Worm (Caenorhabditis elegans) whole organism, early embryonic: Measurements from ENCODE around the gene best-24.

Experiments used
- B0310.2 ChIP-seq: sonication (generic microtip); optimal IDR thresholded peaks from 2 replicates; lab custom pipeline; 2016; ENCODE audit warnings: mild to moderate bottlenecking, missing genetic modification characterization, missing compliant biosample characterization
- F13C5.2 ChIP-seq: sonication (generic microtip); optimal IDR thresholded peaks from 2 replicates; lab custom pipeline; 2017; ENCODE audit warnings: mild to moderate bottlenecking, missing genetic modification characterization, inconsistent platforms, missing compliant biosample characterization
- aly-1 ChIP-seq: sonication (generic microtip); optimal IDR thresholded peaks from 2 replicates; lab custom pipeline; 2016; ENCODE audit warnings: missing genetic modification characterization, missing compliant biosample characterization
- ama-1 ChIP-seq: fragments of 150-350 bp; optimal IDR thresholded peaks from 2 replicates; lab custom pipeline; 2014
- ets-7 ChIP-seq: sonication (generic microtip); optimal IDR thresholded peaks from 2 replicates; lab custom pipeline; 2016; ENCODE audit warnings: missing genotype, missing genetic modification characterization, missing compliant biosample characterization
- flt-1 ChIP-seq: fragments of 200-800 bp; sonication (Bioruptor generic); IDR thresholded peaks from 2 replicates; pipeline ENCODE4 v1.3.6; 2022; ENCODE audit warnings: missing genetic modification characterization, missing compliant biosample characterization
- hmbx-1 ChIP-seq: sonication (generic microtip); optimal IDR thresholded peaks from 2 replicates; lab custom pipeline; 2016; ENCODE audit warnings: mild to moderate bottlenecking, missing genetic modification characterization, missing compliant biosample characterization
- hmg-4 ChIP-seq: fragments of 200-800 bp; sonication (Bioruptor generic); optimal IDR thresholded peaks from 2 replicates; lab custom pipeline; 2018; ENCODE audit warnings: mild to moderate bottlenecking, missing genetic modification characterization, missing compliant biosample characterization
- hnd-1 ChIP-seq: sonication (generic microtip); optimal IDR thresholded peaks from 2 replicates; lab custom pipeline; 2016; ENCODE audit warnings: missing genetic modification characterization, missing compliant biosample characterization
- pes-1 ChIP-seq: fragments of 200-800 bp; sonication (Bioruptor generic); IDR thresholded peaks from 2 replicates; pipeline ENCODE4 v1.3.6; 2022; ENCODE audit warnings: missing genetic modification reagents, missing genetic modification characterization, missing compliant biosample characterization
- scrt-1 ChIP-seq: fragments of 200-800 bp; sonication (Bioruptor generic); IDR thresholded peaks from 2 replicates; pipeline ENCODE4 v1.3.6; 2022; ENCODE audit warnings: missing genetic modification characterization, missing compliant biosample characterization
- sea-1 ChIP-seq: fragments of 200-800 bp; sonication (Bioruptor generic); conservative IDR thresholded peaks from 2 replicates; pipeline ENCODE4 v1.3.6; 2022; ENCODE audit warnings: missing genetic modification characterization, missing compliant biosample characterization
- tbx-11 ChIP-seq: fragments of 200-800 bp; sonication (Bioruptor generic); IDR thresholded peaks from 2 replicates; pipeline ENCODE4 v1.3.6; 2022; ENCODE audit warnings: missing genetic modification characterization, missing compliant biosample characterization
- tra-4 ChIP-seq: sonication (generic microtip); optimal IDR thresholded peaks from 2 replicates; lab custom pipeline; 2017; ENCODE audit warnings: missing genetic modification characterization, missing compliant biosample characterization

- TF ChIP-seq B0310.2: no peak
- no peak for TF ChIP-seq ama-1 (lab: Kevin White, UChicago)
- TF ChIP-seq tbx-11 (GFP tag; lab: Robert Waterston, UW): no peak
- TF ChIP-seq aly-1 (tag; lab: Kevin White, UChicago): no peak
- no peak for TF ChIP-seq flt-1
- no peak for TF ChIP-seq sea-1 (GFP tag; lab: Robert Waterston, UW)
- no peak for TF ChIP-seq ets-7 (tag; lab: Kevin White, UChicago)
- TF ChIP-seq hmbx-1: no peak
- TF ChIP-seq pes-1 (GFP tag; lab: Robert Waterston, UW): no peak
- TF ChIP-seq scrt-1 (GFP tag; lab: Robert Waterston, UW): no peak
- no peak for TF ChIP-seq hmg-4 (GFP tag; lab: Kevin White, UChicago)
- TF ChIP-seq tra-4 (tag; lab: Kevin White, UChicago): no peak
- no peak for TF ChIP-seq F13C5.2
- no peak for TF ChIP-seq hnd-1 (tag; lab: Kevin White, UChicago)
Observed at ce11 chrIII:7919823-7920222, 19.0 kb downstream of the best-24 start, which contains the start of gene C29E4.14.
